Worm (Caenorhabditis elegans) whole organism, mixed stage, embryonic: ENCODE data around the gene nsph-4.3.
A peak's percentile ranks its signal among the peaks of the same experiment; 100 is the strongest.

Experiments
- M03D4.4 ChIP-seq: sonication (generic microtip); optimal IDR thresholded peaks from 2 replicates; lab custom pipeline; 2017; ENCODE audit warnings: mild to moderate bottlenecking, missing genetic modification characterization, missing compliant biosample characterization
- bed-3 ChIP-seq: fragments of 200-800 bp; sonication (Bioruptor generic); optimal IDR thresholded peaks from 3 replicates; lab custom pipeline; 2018; ENCODE audit warnings: mild to moderate bottlenecking, missing genetic modification characterization, moderate library complexity, missing compliant biosample characterization
- blmp-1 ChIP-seq: fragments of 150-350 bp; optimal IDR thresholded peaks from 2 replicates; lab custom pipeline; 2014; ENCODE audit warnings: missing biosample characterization, missing genetic modification characterization
- ceh-39 ChIP-seq: fragments of 150-350 bp; optimal IDR thresholded peaks from 2 replicates; lab custom pipeline; 2014; ENCODE audit warnings: missing biosample characterization, missing genetic modification characterization
- ceh-43 ChIP-seq: fragments of 200-800 bp; sonication (Bioruptor generic); optimal IDR thresholded peaks from 2 replicates; lab custom pipeline; 2018; ENCODE audit warnings: mild to moderate bottlenecking, missing genetic modification characterization, moderate library complexity, missing compliant biosample characterization
- ceh-83 ChIP-seq: fragments of 200-800 bp; sonication (Bioruptor generic); optimal IDR thresholded peaks from 2 replicates; lab custom pipeline; 2018; ENCODE audit warnings: mild to moderate bottlenecking, missing genetic modification characterization, missing compliant biosample characterization
- ces-1 ChIP-seq: fragments of 150-350 bp; optimal IDR thresholded peaks from 2 replicates; lab custom pipeline; 2014; ENCODE audit warnings: missing biosample characterization, missing genetic modification reagents, missing genetic modification characterization
- cnd-1 ChIP-seq: fragments of 200-800 bp; sonication (Bioruptor generic); optimal IDR thresholded peaks from 2 replicates; lab custom pipeline; 2018; ENCODE audit warnings: mild to moderate bottlenecking, missing genetic modification characterization, missing compliant biosample characterization
- elt-1 ChIP-seq: sonication (generic microtip); optimal IDR thresholded peaks from 2 replicates; lab custom pipeline; 2017; ENCODE audit warnings: missing genetic modification characterization, mild to moderate bottlenecking, missing compliant biosample characterization, antibody characterized with exemption, moderate library complexity, borderline replicate concordance; ENCODE audit not compliant: insufficient read depth
- elt-3 ChIP-seq: fragments of 150-350 bp; optimal IDR thresholded peaks from 2 replicates; lab custom pipeline; 2014; ENCODE audit warnings: missing biosample characterization, missing genetic modification characterization
- ham-2 ChIP-seq: fragments of 200-800 bp; sonication (Bioruptor generic); optimal IDR thresholded peaks from 2 replicates; lab custom pipeline; 2018; ENCODE audit warnings: mild to moderate bottlenecking, missing genetic modification characterization, missing compliant biosample characterization
- hlh-1 ChIP-seq: fragments of 150-350 bp; optimal IDR thresholded peaks from 2 replicates; lab custom pipeline; 2014; ENCODE audit warnings: missing biosample characterization, missing genetic modification reagents, missing genetic modification characterization
- lin-13 ChIP-seq: fragments of 150-350 bp; optimal IDR thresholded peaks from 2 replicates; lab custom pipeline; 2014; ENCODE audit warnings: missing biosample characterization, missing genetic modification characterization
- lin-32 ChIP-seq: fragments of 200-800 bp; sonication (Bioruptor generic); optimal IDR thresholded peaks from 2 replicates; lab custom pipeline; 2018; ENCODE audit warnings: mild to moderate bottlenecking, missing genetic modification characterization, missing compliant biosample characterization
- lsy-2 ChIP-seq: fragments of 150-350 bp; optimal IDR thresholded peaks from 2 replicates; lab custom pipeline; 2014; ENCODE audit warnings: missing biosample characterization, missing genetic modification characterization
- mab-5 ChIP-seq: fragments of 150-350 bp; optimal IDR thresholded peaks from 2 replicates; lab custom pipeline; 2014; ENCODE audit warnings: missing biosample characterization, missing genetic modification characterization
- nhr-2 ChIP-seq: fragments of 150-350 bp; optimal IDR thresholded peaks from 2 replicates; lab custom pipeline; 2014; ENCODE audit warnings: missing biosample characterization, missing genetic modification characterization
- nhr-237 ChIP-seq: fragments of 150-350 bp; optimal IDR thresholded peaks from 2 replicates; lab custom pipeline; 2014; ENCODE audit warnings: missing biosample characterization, missing genetic modification characterization
- nhr-28 ChIP-seq: fragments of 150-350 bp; optimal IDR thresholded peaks from 2 replicates; lab custom pipeline; 2014; ENCODE audit warnings: missing biosample characterization, missing genetic modification characterization
- nhr-76 ChIP-seq: sonication (generic microtip); optimal IDR thresholded peaks from 2 replicates; lab custom pipeline; 2017; ENCODE audit warnings: missing biosample characterization, missing genetic modification characterization
- pha-4 ChIP-seq: fragments of 150-350 bp; optimal IDR thresholded peaks from 2 replicates; lab custom pipeline; 2018; ENCODE audit warnings: missing biosample characterization, missing genetic modification reagents, missing genetic modification characterization
- sem-2 ChIP-seq: fragments of 200-800 bp; sonication (Bioruptor generic); optimal IDR thresholded peaks from 2 replicates; lab custom pipeline; 2018; ENCODE audit warnings: mild to moderate bottlenecking, missing genetic modification characterization, missing compliant biosample characterization
- unc-39 ChIP-seq: fragments of 150-350 bp; optimal IDR thresholded peaks from 2 replicates; lab custom pipeline; 2014; ENCODE audit warnings: missing biosample characterization, missing genetic modification characterization
- unc-62 ChIP-seq: fragments of 150-350 bp; optimal IDR thresholded peaks from 2 replicates; lab custom pipeline; 2014; ENCODE audit warnings: missing biosample characterization, missing genetic modification reagents, missing genetic modification characterization
- zip-8 ChIP-seq: fragments of 150-350 bp; optimal IDR thresholded peaks from 2 replicates; lab custom pipeline; 2014; ENCODE audit warnings: missing biosample characterization, missing genetic modification characterization
- ztf-11 ChIP-seq: fragments of 150-350 bp; optimal IDR thresholded peaks from 2 replicates; lab custom pipeline; 2014; ENCODE audit warnings: missing biosample characterization, missing genetic modification characterization

The nsph-4.3 gene

DNA sequence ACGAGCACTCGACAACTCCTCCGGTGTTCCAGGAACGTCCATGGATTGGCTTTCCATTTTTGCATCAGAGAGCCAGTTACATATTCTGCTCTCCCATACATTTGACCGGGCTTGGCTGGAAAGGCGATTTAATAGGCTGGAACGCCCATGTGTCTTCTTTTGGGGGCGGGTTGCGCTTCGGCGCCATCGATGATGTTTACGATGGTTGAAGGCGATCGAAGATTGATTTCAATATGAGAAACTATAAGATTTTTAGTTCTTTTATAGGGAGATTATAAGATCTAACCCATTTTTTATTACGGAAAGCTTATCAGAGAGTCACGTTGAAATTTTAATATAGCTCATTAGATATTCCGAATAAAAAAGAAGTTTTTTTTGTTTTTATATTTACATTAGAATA is at the start of gene nsph-4.3:
nsph-4.3 (minus strand) TSS at position 101 of the 400 bp plus-strand sequence.
- TF ChIP-seq M03D4.4 (tag; lab: Kevin White, UChicago) = no peak

- TF ChIP-seq cnd-1 (peak; percentile 10), unc-62 (GFP tag; lab: Kevin White, UChicago) (peak; percentile 34), hlh-1 (peak; percentile 23), elt-1 (tag; lab: Kevin White, UChicago) (no peak)
Observed at ce11 chrIII:7656474-7656873, 47.4 kb upstream of the nsph-4.3 start, which contains the start of gene ZK783.7. TSS of gene ZK783.7 (plus strand) at chrIII:7656719.

DNA sequence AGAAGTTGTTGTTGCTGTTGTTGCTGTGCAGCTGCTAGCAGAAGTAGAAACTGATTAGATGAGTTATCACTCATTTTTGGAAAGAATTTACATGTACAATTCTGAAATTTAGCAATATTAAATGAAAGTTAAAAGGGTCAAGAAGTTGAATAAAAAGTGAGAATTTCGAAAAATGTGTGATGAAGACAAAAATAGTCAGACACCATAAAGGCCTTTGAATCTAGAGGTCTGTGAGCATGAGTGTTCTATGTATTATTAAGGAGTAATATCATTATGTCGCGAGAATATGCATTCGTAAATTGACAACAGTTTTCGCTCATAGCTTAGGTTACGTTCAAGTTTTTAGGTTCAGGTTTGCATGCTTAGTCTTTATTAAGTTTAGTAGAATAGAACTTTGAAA is 46.9 kb upstream of the nsph-4.3 start, which contains the start of gene baz-2:
baz-2 (minus strand) TSS at position 101 of the 400 bp plus-strand sequence.
- TF ChIP-seq nhr-28 (tag; lab: Kevin White, UChicago) = no peak
- TF ChIP-seq ces-1 (GFP tag; lab: Kevin White, UChicago) = peak; percentile 40

DNA sequence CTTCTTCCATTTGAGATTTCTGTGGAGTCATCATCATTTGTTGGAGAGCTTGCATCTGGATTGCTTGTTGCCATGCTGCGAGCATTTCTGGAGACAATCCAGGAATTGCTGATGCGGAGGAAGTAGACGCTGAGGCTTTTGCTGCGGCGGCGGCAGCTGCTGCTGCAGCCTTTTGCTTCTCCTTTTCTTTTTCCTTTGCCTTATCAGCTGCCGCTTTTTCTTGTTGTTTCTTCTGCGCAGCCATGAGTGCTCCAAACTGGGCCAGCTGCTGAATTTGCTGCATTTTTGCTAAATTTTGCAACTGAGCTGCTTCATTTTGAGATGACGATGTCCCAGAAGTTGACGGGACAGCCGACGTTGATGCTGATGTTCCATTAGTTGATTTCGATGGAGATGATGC is 46.4 kb upstream of the nsph-4.3 start:
- TF ChIP-seq pha-4 (tag; lab: Kevin White, UChicago) (no peak), zip-8 (no peak), lin-32 (GFP tag; lab: Kevin White, UChicago) (no peak), unc-62 (GFP tag; lab: Kevin White, UChicago) (no peak), nhr-76 (tag; lab: Kevin White, UChicago) (no peak), blmp-1 (no peak), lin-13 (tag; lab: Kevin White, UChicago) (no peak), sem-2 (no peak), ceh-39 (tag; lab: Kevin White, UChicago) (no peak), elt-3 (tag; lab: Kevin White, UChicago) (no peak), ham-2 (GFP tag; lab: Kevin White, UChicago) (no peak), ceh-83 (GFP tag; lab: Kevin White, UChicago) (no peak), unc-39 (no peak)

ce11 chrIII:7648841-7649240 is 39.8 kb upstream of the nsph-4.3 start:
- no peak for TF ChIP-seq nhr-2 (tag; lab: Kevin White, UChicago)
- TF ChIP-seq lin-13 (tag; lab: Kevin White, UChicago) = no peak
- TF ChIP-seq ceh-39 (tag; lab: Kevin White, UChicago) = no peak
- no peak for TF ChIP-seq M03D4.4 (tag; lab: Kevin White, UChicago)
- TF ChIP-seq ceh-43 (GFP tag; lab: Kevin White, UChicago) = no peak
- no peak for TF ChIP-seq unc-39
- no peak for TF ChIP-seq elt-3 (tag; lab: Kevin White, UChicago)
- no peak for TF ChIP-seq mab-5 (tag; lab: Kevin White, UChicago)
- TF ChIP-seq bed-3 = no peak
- no peak for TF ChIP-seq lsy-2 (tag; lab: Kevin White, UChicago)
- no peak for TF ChIP-seq ces-1 (GFP tag; lab: Kevin White, UChicago)
- TF ChIP-seq nhr-237 (tag; lab: Kevin White, UChicago) = no peak
- no peak for TF ChIP-seq ham-2 (GFP tag; lab: Kevin White, UChicago)
- no peak for TF ChIP-seq unc-62 (GFP tag; lab: Kevin White, UChicago)
- TF ChIP-seq nhr-76 (tag; lab: Kevin White, UChicago) = no peak
- no peak for TF ChIP-seq pha-4 (tag; lab: Kevin White, UChicago)
- TF ChIP-seq, all 35 proteins: peak for 0

- TF ChIP-seq elt-1 (tag; lab: Kevin White, UChicago) (peak; percentile 67), ztf-11 (tag; lab: Kevin White, UChicago) (no peak)
Observed at ce11 chrIII:7645075-7645474, 36.0 kb upstream of the nsph-4.3 start.

- TF ChIP-seq elt-1 (tag; lab: Kevin White, UChicago) = peak; percentile 13
- TF ChIP-seq nhr-76 (tag; lab: Kevin White, UChicago) = no peak
- TF ChIP-seq elt-3 (tag; lab: Kevin White, UChicago) = peak; percentile 51
- peak; percentile 51 for TF ChIP-seq unc-62 (GFP tag; lab: Kevin White, UChicago)
Observed at ce11 chrIII:7643902-7644641, 35.0 kb upstream of the nsph-4.3 start.
